Worm (Caenorhabditis elegans) whole organism, mixed stage, embryonic: ENCODE results near the gene D1086.5.

ENCODE experiments used
- bed-3 ChIP-seq: fragments of 200-800 bp; sonication (Bioruptor generic); optimal IDR thresholded peaks from 3 replicates; lab custom pipeline; 2018; ENCODE audit warnings: mild to moderate bottlenecking, missing genetic modification characterization, moderate library complexity, missing compliant biosample characterization
- blmp-1 ChIP-seq: fragments of 150-350 bp; optimal IDR thresholded peaks from 2 replicates; lab custom pipeline; 2014; ENCODE audit warnings: missing biosample characterization, missing genetic modification characterization
- ceh-39 ChIP-seq: fragments of 150-350 bp; optimal IDR thresholded peaks from 2 replicates; lab custom pipeline; 2014; ENCODE audit warnings: missing biosample characterization, missing genetic modification characterization
- ceh-43 ChIP-seq: fragments of 200-800 bp; sonication (Bioruptor generic); optimal IDR thresholded peaks from 2 replicates; lab custom pipeline; 2018; ENCODE audit warnings: mild to moderate bottlenecking, missing genetic modification characterization, moderate library complexity, missing compliant biosample characterization
- ceh-83 ChIP-seq: fragments of 200-800 bp; sonication (Bioruptor generic); optimal IDR thresholded peaks from 2 replicates; lab custom pipeline; 2018; ENCODE audit warnings: mild to moderate bottlenecking, missing genetic modification characterization, missing compliant biosample characterization
- ces-1 ChIP-seq: fragments of 150-350 bp; optimal IDR thresholded peaks from 2 replicates; lab custom pipeline; 2014; ENCODE audit warnings: missing biosample characterization, missing genetic modification reagents, missing genetic modification characterization
- cnd-1 ChIP-seq: fragments of 200-800 bp; sonication (Bioruptor generic); optimal IDR thresholded peaks from 2 replicates; lab custom pipeline; 2018; ENCODE audit warnings: mild to moderate bottlenecking, missing genetic modification characterization, missing compliant biosample characterization
- drap-1 ChIP-seq: fragments of 200-800 bp; sonication (Bioruptor generic); optimal IDR thresholded peaks from 3 replicates; lab custom pipeline; 2018; ENCODE audit warnings: mild to moderate bottlenecking, missing genetic modification characterization, missing compliant biosample characterization
- elt-1 ChIP-seq: sonication (generic microtip); optimal IDR thresholded peaks from 2 replicates; lab custom pipeline; 2017; ENCODE audit warnings: missing genetic modification characterization, mild to moderate bottlenecking, missing compliant biosample characterization, antibody characterized with exemption, moderate library complexity, borderline replicate concordance; ENCODE audit not compliant: insufficient read depth
- elt-3 ChIP-seq: fragments of 150-350 bp; optimal IDR thresholded peaks from 2 replicates; lab custom pipeline; 2014; ENCODE audit warnings: missing biosample characterization, missing genetic modification characterization
- flh-1 ChIP-seq: fragments of 200-800 bp; sonication (Bioruptor generic); optimal IDR thresholded peaks from 2 replicates; lab custom pipeline; 2018; ENCODE audit warnings: mild to moderate bottlenecking, missing genetic modification characterization, moderate library complexity, missing compliant biosample characterization
- ham-2 ChIP-seq: fragments of 200-800 bp; sonication (Bioruptor generic); optimal IDR thresholded peaks from 2 replicates; lab custom pipeline; 2018; ENCODE audit warnings: mild to moderate bottlenecking, missing genetic modification characterization, missing compliant biosample characterization
- hlh-1 ChIP-seq: fragments of 150-350 bp; optimal IDR thresholded peaks from 2 replicates; lab custom pipeline; 2014; ENCODE audit warnings: missing biosample characterization, missing genetic modification reagents, missing genetic modification characterization
- lin-13 ChIP-seq: fragments of 150-350 bp; optimal IDR thresholded peaks from 2 replicates; lab custom pipeline; 2014; ENCODE audit warnings: missing biosample characterization, missing genetic modification characterization
- lsy-2 ChIP-seq: fragments of 150-350 bp; optimal IDR thresholded peaks from 2 replicates; lab custom pipeline; 2014; ENCODE audit warnings: missing biosample characterization, missing genetic modification characterization
- mab-5 ChIP-seq: fragments of 150-350 bp; optimal IDR thresholded peaks from 2 replicates; lab custom pipeline; 2014; ENCODE audit warnings: missing biosample characterization, missing genetic modification characterization
- mep-1 ChIP-seq: fragments of 150-350 bp; optimal IDR thresholded peaks from 2 replicates; lab custom pipeline; 2017; ENCODE audit warnings: missing biosample characterization, missing genetic modification reagents, missing genetic modification characterization, inconsistent platforms
- mls-2 ChIP-seq: sonication (generic microtip); optimal IDR thresholded peaks from 2 replicates; lab custom pipeline; 2016; ENCODE audit warnings: mild to moderate bottlenecking, missing genetic modification characterization, moderate library complexity, missing compliant biosample characterization
- nhr-12 ChIP-seq: fragments of 150-350 bp; optimal IDR thresholded peaks from 2 replicates; lab custom pipeline; 2014; ENCODE audit warnings: missing biosample characterization, missing genetic modification characterization
- nhr-2 ChIP-seq: fragments of 150-350 bp; optimal IDR thresholded peaks from 2 replicates; lab custom pipeline; 2014; ENCODE audit warnings: missing biosample characterization, missing genetic modification characterization
- nhr-237 ChIP-seq: fragments of 150-350 bp; optimal IDR thresholded peaks from 2 replicates; lab custom pipeline; 2014; ENCODE audit warnings: missing biosample characterization, missing genetic modification characterization
- nhr-28 ChIP-seq: fragments of 150-350 bp; optimal IDR thresholded peaks from 2 replicates; lab custom pipeline; 2014; ENCODE audit warnings: missing biosample characterization, missing genetic modification characterization
- nhr-76 ChIP-seq: sonication (generic microtip); optimal IDR thresholded peaks from 2 replicates; lab custom pipeline; 2017; ENCODE audit warnings: missing biosample characterization, missing genetic modification characterization
- pha-4 ChIP-seq: fragments of 150-350 bp; optimal IDR thresholded peaks from 2 replicates; lab custom pipeline; 2018; ENCODE audit warnings: missing biosample characterization, missing genetic modification reagents, missing genetic modification characterization
- sem-2 ChIP-seq: fragments of 200-800 bp; sonication (Bioruptor generic); optimal IDR thresholded peaks from 2 replicates; lab custom pipeline; 2018; ENCODE audit warnings: mild to moderate bottlenecking, missing genetic modification characterization, missing compliant biosample characterization
- snpc-4 ChIP-seq: fragments of 150-350 bp; optimal IDR thresholded peaks from 2 replicates; lab custom pipeline; 2014; ENCODE audit warnings: missing biosample characterization, missing genetic modification characterization
- tbx-8 ChIP-seq: fragments of 200-800 bp; sonication (Bioruptor generic); optimal IDR thresholded peaks from 2 replicates; lab custom pipeline; 2018; ENCODE audit warnings: mild to moderate bottlenecking, missing genetic modification characterization, moderate library complexity, missing compliant biosample characterization
- unc-120 ChIP-seq: sonication (generic microtip); optimal IDR thresholded peaks from 2 replicates; lab custom pipeline; 2017; ENCODE audit warnings: missing genetic modification characterization, missing compliant biosample characterization; ENCODE audit not compliant: poor library complexity, severe bottlenecking
- unc-39 ChIP-seq: fragments of 150-350 bp; optimal IDR thresholded peaks from 2 replicates; lab custom pipeline; 2014; ENCODE audit warnings: missing biosample characterization, missing genetic modification characterization
- zip-8 ChIP-seq: fragments of 150-350 bp; optimal IDR thresholded peaks from 2 replicates; lab custom pipeline; 2014; ENCODE audit warnings: missing biosample characterization, missing genetic modification characterization
- ztf-11 ChIP-seq: fragments of 150-350 bp; optimal IDR thresholded peaks from 2 replicates; lab custom pipeline; 2014; ENCODE audit warnings: missing biosample characterization, missing genetic modification characterization

The D1086.5 gene

DNA sequence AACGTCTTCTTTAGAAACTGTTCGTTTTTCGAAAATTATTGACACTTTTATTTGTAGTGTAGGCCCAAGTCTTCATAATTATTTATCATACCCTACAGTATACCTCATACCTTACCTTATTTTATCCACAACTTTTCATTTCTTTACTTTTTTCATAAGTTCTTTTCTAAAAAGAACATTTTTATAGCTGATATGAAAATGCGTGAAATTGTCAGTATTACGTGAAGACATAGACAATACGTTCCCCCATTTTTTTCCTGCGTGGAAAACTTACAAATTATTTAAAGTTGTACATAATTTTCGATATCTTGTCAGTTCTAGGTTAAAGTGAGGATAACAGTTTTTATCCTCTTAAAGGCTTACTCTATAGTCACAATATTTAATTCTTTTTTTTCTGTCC lies 20.3 kb downstream of the D1086.5 start:
- TF ChIP-seq blmp-1 (tag; lab: Kevin White, UChicago) (no peak), ztf-11 (tag; lab: Kevin White, UChicago) (no peak), cnd-1 (tag; lab: Kevin White, UChicago) (no peak), mab-5 (tag; lab: Kevin White, UChicago) (no peak), mep-1 (tag; lab: Kevin White, UChicago) (no peak), elt-1 (no peak), ceh-39 (no peak), tbx-8 (GFP tag; lab: Kevin White, UChicago) (no peak)

DNA sequence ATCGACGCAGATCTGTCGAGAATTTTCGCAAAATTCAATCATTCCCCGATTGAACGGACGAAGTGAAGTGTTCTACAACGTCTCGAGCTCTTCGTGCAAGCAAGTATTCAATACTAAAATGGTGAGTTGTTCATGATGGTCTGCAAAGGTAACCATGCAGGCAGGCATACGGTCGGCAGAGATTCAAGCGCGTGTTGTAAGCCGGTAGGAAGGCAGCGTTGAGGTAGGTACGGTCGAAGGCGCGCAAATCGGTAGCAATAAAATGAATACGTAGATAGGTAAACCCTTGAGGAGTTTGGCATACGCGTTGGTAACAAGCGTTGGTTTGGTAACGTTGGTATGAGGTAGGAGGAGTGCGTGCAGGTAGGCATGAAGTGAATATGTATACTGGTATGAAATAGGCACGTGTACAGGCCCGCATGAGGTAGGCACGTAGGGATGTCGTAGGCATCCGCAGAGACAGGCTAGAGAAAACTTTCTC lies 22.3 kb downstream of the D1086.5 start, which contains the start of gene D1086.17:
Gene D1086.17 (plus strand): TSS at position 51 of the 481 bp plus-strand sequence.
- no peak for TF ChIP-seq nhr-237 (tag; lab: Kevin White, UChicago)
- TF ChIP-seq elt-1 = no peak
- no peak for TF ChIP-seq sem-2 (GFP tag; lab: Kevin White, UChicago)
- no peak for TF ChIP-seq zip-8 (tag; lab: Kevin White, UChicago)
- no peak for TF ChIP-seq snpc-4 (tag; lab: Kevin White, UChicago)
- TF ChIP-seq unc-120 (tag; lab: Kevin White, UChicago) = no peak
- no peak for TF ChIP-seq lin-13 (tag; lab: Kevin White, UChicago)
- TF ChIP-seq nhr-2 (tag; lab: Kevin White, UChicago) = no peak
- no peak for TF ChIP-seq hlh-1
- no peak for TF ChIP-seq ceh-83 (GFP tag; lab: Kevin White, UChicago)
- TF ChIP-seq ztf-11 (tag; lab: Kevin White, UChicago) = no peak
- no peak for TF ChIP-seq nhr-76 (tag; lab: Kevin White, UChicago)
- TF ChIP-seq unc-39 (tag; lab: Kevin White, UChicago) = no peak
- TF ChIP-seq tbx-8 (GFP tag; lab: Kevin White, UChicago) = no peak
- no peak for TF ChIP-seq ces-1
- TF ChIP-seq mls-2 (tag; lab: Kevin White, UChicago) = no peak
- TF ChIP-seq pha-4 = no peak
- TF ChIP-seq nhr-12 (tag; lab: Kevin White, UChicago) = no peak
- TF ChIP-seq cnd-1 (tag; lab: Kevin White, UChicago) = no peak

DNA sequence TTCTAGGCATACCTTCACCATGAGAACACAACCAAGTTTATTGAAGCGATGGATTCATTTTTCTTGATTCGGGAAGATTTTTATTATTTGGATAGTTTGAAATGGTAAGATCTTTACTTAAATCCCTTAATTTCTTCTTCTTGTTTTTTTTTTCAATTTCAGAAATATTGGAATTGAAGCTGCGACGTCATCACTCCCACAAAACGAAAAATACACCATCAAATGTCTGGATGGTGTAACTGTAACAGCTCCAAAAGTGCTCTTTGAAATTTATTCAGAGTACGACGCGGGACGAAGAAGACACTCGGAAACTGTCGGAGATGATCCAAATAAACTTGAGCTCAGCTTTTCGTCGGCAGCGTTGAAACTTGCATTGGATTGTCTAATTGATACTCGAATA lies 25.7 kb downstream of the D1086.5 start, which contains the start of gene D1086.21:
Gene D1086.21 (plus strand): TSS at position 301 of the 400 bp plus-strand sequence.
- TF ChIP-seq mls-2 (tag; lab: Kevin White, UChicago) (no peak), mep-1 (tag; lab: Kevin White, UChicago) (no peak), lsy-2 (tag; lab: Kevin White, UChicago) (no peak), nhr-28 (tag; lab: Kevin White, UChicago) (no peak), elt-3 (tag; lab: Kevin White, UChicago) (no peak), hlh-1 (no peak), pha-4 (no peak), ces-1 (no peak)
- TF ChIP-seq, all 35 proteins: peak for 0

DNA sequence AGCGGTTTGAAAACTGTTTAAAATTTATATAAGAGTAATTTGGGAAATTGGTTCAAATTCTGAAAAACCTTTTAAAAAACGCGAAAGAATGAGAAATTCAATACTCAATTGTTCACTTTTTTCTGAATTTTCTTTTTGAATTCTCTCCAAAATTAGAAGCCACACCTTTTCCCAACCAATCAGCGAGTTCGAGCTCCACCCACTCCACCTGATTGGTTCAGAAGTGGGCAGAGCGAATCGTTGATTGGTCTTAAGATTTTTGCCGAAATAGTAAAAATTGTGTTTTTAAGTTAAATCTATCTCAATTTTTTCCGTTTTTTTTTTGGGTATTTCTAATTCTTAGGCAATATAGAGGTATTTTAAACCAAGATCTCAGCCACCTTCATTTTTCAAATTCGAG lies 26.2 kb downstream of the D1086.5 start:
- TF ChIP-seq unc-39 (tag; lab: Kevin White, UChicago) (no peak), cnd-1 (tag; lab: Kevin White, UChicago) (no peak), zip-8 (tag; lab: Kevin White, UChicago) (no peak), flh-1 (GFP tag; lab: Kevin White, UChicago) (no peak), mls-2 (tag; lab: Kevin White, UChicago) (no peak), sem-2 (GFP tag; lab: Kevin White, UChicago) (no peak), pha-4 (no peak), bed-3 (no peak), tbx-8 (GFP tag; lab: Kevin White, UChicago) (no peak), ces-1 (no peak), nhr-28 (tag; lab: Kevin White, UChicago) (no peak), nhr-76 (tag; lab: Kevin White, UChicago) (no peak), ceh-39 (no peak), ceh-43 (GFP tag; lab: Kevin White, UChicago) (no peak), nhr-2 (tag; lab: Kevin White, UChicago) (no peak), mab-5 (tag; lab: Kevin White, UChicago) (no peak), drap-1 (no peak)
- TF ChIP-seq, all 35 proteins: peak for 0

DNA sequence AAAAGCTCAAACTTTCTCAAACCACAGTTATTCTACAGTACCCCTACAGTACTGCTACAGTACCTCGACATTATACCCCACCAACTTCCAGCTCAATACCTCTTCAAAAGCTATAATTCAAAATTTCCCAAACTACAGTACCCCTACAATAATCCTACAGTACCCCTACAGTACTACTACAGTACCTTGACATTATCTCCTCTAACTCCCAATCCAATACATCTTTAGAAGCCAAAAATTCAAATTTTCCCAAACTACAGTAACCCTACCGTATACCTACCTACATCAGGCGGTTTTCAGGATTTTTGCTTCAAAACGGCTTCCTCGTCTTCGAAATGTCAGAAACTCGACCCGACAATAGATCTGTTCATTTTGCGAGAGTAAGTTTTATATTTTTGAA lies 32.6 kb downstream of the D1086.5 start, which contains the start of gene F58D12.3:
Gene F58D12.3 (plus strand): TSS at position 301 of the 400 bp plus-strand sequence.
- TF ChIP-seq unc-39 (tag; lab: Kevin White, UChicago) (no peak), lin-13 (tag; lab: Kevin White, UChicago) (no peak), mep-1 (tag; lab: Kevin White, UChicago) (no peak), mab-5 (tag; lab: Kevin White, UChicago) (no peak), ham-2 (GFP tag; lab: Kevin White, UChicago) (no peak), ceh-39 (no peak), ceh-83 (GFP tag; lab: Kevin White, UChicago) (no peak), drap-1 (no peak), mls-2 (tag; lab: Kevin White, UChicago) (no peak)
- TF ChIP-seq, all 35 proteins: peak for 0
